Worm (Caenorhabditis elegans): ENCODE results near the gene F35H10.2.

The F35H10.2 gene

ce11 chrIV:8312846-8313245 is 16.2 kb upstream of the F35H10.2 start, which contains the start of gene F35H10.10:
Gene F35H10.10, minus strand, starts transcription at chrIV:8312946.
- TF ChIP-seq nhr-129 (tag; optimal IDR thresholded peaks at IDR 0.05): no peak
- no peak for TF ChIP-seq nhr-23 (tag; optimal IDR thresholded peaks at IDR 0.05)
- no peak for TF ChIP-seq elt-3 (tag; optimal IDR thresholded peaks at IDR 0.05)
- TF ChIP-seq mbf-1 (tag; optimal IDR thresholded peaks at IDR 0.05): no peak
- no peak for TF ChIP-seq blmp-1 (tag; optimal IDR thresholded peaks at IDR 0.05; ENCODE audit: insufficient read depth)

ce11 chrIV:8317800-8318199 is 11.2 kb upstream of the F35H10.2 start:
- TF ChIP-seq unc-55 (GFP tag; optimal IDR thresholded peaks at IDR 0.05) (no peak), lin-13 (GFP tag; optimal IDR thresholded peaks at IDR 0.05) (no peak), R02D3.7 (tag; optimal IDR thresholded peaks at IDR 0.05) (no peak), sem-4 (tag; optimal IDR thresholded peaks at IDR 0.05) (no peak), blmp-1 (tag; optimal IDR thresholded peaks at IDR 0.05; ENCODE audit: insufficient read depth) (peak; percentile 86), peb-1 (tag; optimal IDR thresholded peaks at IDR 0.05) (no peak), ceh-16 (tag; optimal IDR thresholded peaks at IDR 0.05) (no peak), dmd-4 (tag; optimal IDR thresholded peaks at IDR 0.05) (no peak), zag-1 (tag; optimal IDR thresholded peaks at IDR 0.05) (no peak), ztf-4 (tag; optimal IDR thresholded peaks at IDR 0.05) (no peak), ama-1 (optimal IDR thresholded peaks at IDR 0.05) (no peak), sma-9 (GFP tag; optimal IDR thresholded peaks at IDR 0.05) (peak; percentile 31), sma-9 (tag; optimal IDR thresholded peaks at IDR 0.05) (no peak), nhr-25 (tag; optimal IDR thresholded peaks at IDR 0.05) (peak; percentile 49)

ce11 chrIV:8318799-8319198 is 10.2 kb upstream of the F35H10.2 start:
- TF ChIP-seq R02D3.7 (tag; optimal IDR thresholded peaks at IDR 0.05) (no peak), blmp-1 (tag; optimal IDR thresholded peaks at IDR 0.05; ENCODE audit: insufficient read depth) (peak; percentile 40), nhr-25 (tag; optimal IDR thresholded peaks at IDR 0.05) (peak; percentile 9)

ce11 chrIV:8325667-8326066 is 3.3 kb upstream of the F35H10.2 start, which contains the start of gene F35H10.3:
Gene F35H10.3, plus strand, starts transcription at chrIV:8325967.
- TF ChIP-seq ztf-1 (GFP tag; conservative IDR thresholded peaks at IDR 0.05) (no peak), mbf-1 (tag; optimal IDR thresholded peaks at IDR 0.05) (no peak), nhr-12 (tag; optimal IDR thresholded peaks at IDR 0.05) (no peak), skn-1 (tag; optimal IDR thresholded peaks at IDR 0.05) (no peak), C34F6.9 (tag; optimal IDR thresholded peaks at IDR 0.05) (no peak), nhr-129 (tag; optimal IDR thresholded peaks at IDR 0.05) (no peak), gmeb-1 (tag; optimal IDR thresholded peaks at IDR 0.05) (no peak)

DNA sequence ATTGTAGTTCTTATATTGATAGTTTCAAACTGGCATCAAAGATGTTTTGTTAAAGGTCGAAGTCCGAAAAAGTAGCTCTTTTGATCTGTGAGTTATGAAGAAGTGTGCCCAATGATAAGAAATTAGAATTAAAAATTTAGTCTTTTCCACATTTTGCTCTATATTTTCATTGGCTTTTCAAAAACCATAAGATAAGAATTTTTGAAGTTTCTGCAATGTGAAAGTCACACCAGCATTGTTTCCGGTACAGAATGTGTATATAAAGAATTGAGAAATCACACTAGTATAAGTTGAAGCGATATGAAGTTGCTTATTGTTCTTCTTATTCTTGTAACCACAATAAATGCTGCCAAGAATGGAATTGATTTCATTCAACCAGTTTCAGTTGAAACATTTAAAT is 3.5 kb downstream of the F35H10.2 start, which contains the start of gene lys-10:
TSS of gene lys-10 (plus strand) at position 301 of the 400 bp plus-strand sequence.
- TF ChIP-seq elt-1 (tag; optimal IDR thresholded peaks at IDR 0.05): no peak

- no peak for TF ChIP-seq ztf-4 (tag; optimal IDR thresholded peaks at IDR 0.05)
- TF ChIP-seq ama-1 (optimal IDR thresholded peaks at IDR 0.05): no peak
- TF ChIP-seq peb-1 (tag; optimal IDR thresholded peaks at IDR 0.05): no peak
- no peak for TF ChIP-seq alr-1 (tag; optimal IDR thresholded peaks at IDR 0.05)
- no peak for TF ChIP-seq snpc-4 (tag; optimal IDR thresholded peaks at IDR 0.05)
- TF ChIP-seq nhr-77 (tag; optimal IDR thresholded peaks at IDR 0.05): no peak
- no peak for TF ChIP-seq nhr-23 (tag; optimal IDR thresholded peaks at IDR 0.05)
- no peak for TF ChIP-seq lin-13 (GFP tag; optimal IDR thresholded peaks at IDR 0.05)
- no peak for TF ChIP-seq nhr-21 (tag; optimal IDR thresholded peaks at IDR 0.05)
These were observed 4.0 kb downstream of the F35H10.2 start for ce11 chrIV:8333034-8333433.

ce11 chrIV:8333554-8333953 is 4.5 kb downstream of the F35H10.2 start:
- TF ChIP-seq crh-2 (tag; optimal IDR thresholded peaks at IDR 0.05) (no peak), peb-1 (tag; optimal IDR thresholded peaks at IDR 0.05) (no peak), blmp-1 (tag; optimal IDR thresholded peaks at IDR 0.05; ENCODE audit: insufficient read depth) (no peak), zag-1 (tag; optimal IDR thresholded peaks at IDR 0.05) (no peak), mab-5 (tag; optimal IDR thresholded peaks at IDR 0.05) (no peak), gmeb-1 (tag; optimal IDR thresholded peaks at IDR 0.05) (no peak), nhr-21 (tag; optimal IDR thresholded peaks at IDR 0.05) (no peak), egl-27 (tag; optimal IDR thresholded peaks at IDR 0.05) (no peak), ztf-1 (GFP tag; conservative IDR thresholded peaks at IDR 0.05) (no peak), ceh-16 (tag; optimal IDR thresholded peaks at IDR 0.05) (no peak), nhr-25 (tag; optimal IDR thresholded peaks at IDR 0.05) (no peak), fos-1 (tag; optimal IDR thresholded peaks at IDR 0.05) (no peak), nhr-10 (tag; optimal IDR thresholded peaks at IDR 0.05) (no peak), nhr-6 (tag; optimal IDR thresholded peaks at IDR 0.05) (no peak), R02D3.7 (tag; optimal IDR thresholded peaks at IDR 0.05) (no peak), elt-3 (tag; optimal IDR thresholded peaks at IDR 0.05) (no peak), nhr-77 (tag; optimal IDR thresholded peaks at IDR 0.05) (no peak), mdl-1 (tag; optimal IDR thresholded peaks at IDR 0.05) (no peak), lin-39 (tag; optimal IDR thresholded peaks at IDR 0.05) (no peak), F13H6.1 (tag; optimal IDR thresholded peaks at IDR 0.05) (no peak)
